Fruit fly (Drosophila melanogaster): Measurements from ENCODE around the gene Papst2.

Papst2 gene

DNA sequence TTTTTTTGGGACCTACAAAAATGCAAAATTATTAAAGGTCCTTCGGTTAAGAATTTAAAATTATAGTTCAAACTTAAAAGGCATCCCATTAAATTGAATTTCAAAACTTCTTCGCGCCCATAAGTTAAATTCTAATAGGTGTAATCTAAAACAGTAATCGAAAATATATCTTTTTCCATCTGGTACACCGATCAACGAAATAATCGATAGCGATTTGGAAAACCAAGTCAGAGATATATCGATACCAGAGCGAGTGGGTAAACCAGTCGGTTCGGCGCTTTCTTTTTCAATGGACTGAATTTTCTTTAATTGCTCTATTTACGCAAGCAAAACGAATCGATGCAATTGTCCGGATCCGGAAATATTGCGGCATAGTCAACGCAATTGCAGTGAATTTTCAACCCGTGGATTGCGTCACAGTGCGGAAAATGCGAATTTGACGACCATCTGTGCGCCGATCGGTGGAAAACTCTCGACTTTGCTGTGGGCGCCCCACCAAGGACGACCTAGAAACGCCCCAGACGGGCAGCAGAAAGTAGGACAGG lies 18.4 kb upstream of the Papst2 start, which contains the start of gene Fit2 (continued):
- no peak for TF ChIP-seq CG14050 (GFP tag; IDR thresholded peaks at IDR 0.05)
- TF ChIP-seq Taf1 (GFP tag; IDR thresholded peaks at IDR 0.05) = no peak
- no peak for TF ChIP-seq Hsf (GFP tag; optimal IDR thresholded peaks at IDR 0.05)
- peak; percentile 38 for TF ChIP-seq trem (tag; optimal IDR thresholded peaks at IDR 0.05)
- no peak for TF ChIP-seq bigmax (GFP tag; optimal IDR thresholded peaks at IDR 0.05)
- no peak for TF ChIP-seq CG15601 (tag; optimal IDR thresholded peaks at IDR 0.05)
- TF ChIP-seq Xrp1 (GFP tag; IDR thresholded peaks at IDR 0.05) = no peak
- no peak for TF ChIP-seq wek (GFP tag; optimal IDR thresholded peaks at IDR 0.05)
- TF ChIP-seq CG9876 (GFP tag; optimal IDR thresholded peaks at IDR 0.05) = no peak
- no peak for TF ChIP-seq Nf-YB (GFP tag; optimal IDR thresholded peaks at IDR 0.05)
- no peak for TF ChIP-seq CG4360 (GFP tag; IDR thresholded peaks at IDR 0.05)
- TF ChIP-seq CG17359 (tag; optimal IDR thresholded peaks at IDR 0.05) = no peak
- TF ChIP-seq CG9817 (tag; optimal IDR thresholded peaks at IDR 0.05) = no peak
- no peak for TF ChIP-seq Optix (GFP tag; IDR thresholded peaks at IDR 0.05)
- TF ChIP-seq CG10565 (GFP tag; optimal IDR thresholded peaks at IDR 0.05) = no peak
- TF ChIP-seq lilli (GFP tag; optimal IDR thresholded peaks at IDR 0.05) = no peak
- TF ChIP-seq BEAF-32 (GFP tag; optimal IDR thresholded peaks at IDR 0.05) = peak; percentile 75
- no peak for TF ChIP-seq psq (GFP tag; optimal IDR thresholded peaks at IDR 0.05)
- TF ChIP-seq dysf (GFP tag; IDR thresholded peaks at IDR 0.05) = no peak
- no peak for TF ChIP-seq CG13894 (tag; optimal IDR thresholded peaks at IDR 0.05)
- TF ChIP-seq tup (GFP tag; optimal IDR thresholded peaks at IDR 0.05) = no peak
- no peak for TF ChIP-seq CG7839 (tag; optimal IDR thresholded peaks at IDR 0.05)
- peak; percentile 99 for TF ChIP-seq Bgb (GFP tag; IDR thresholded peaks at IDR 0.05; ENCODE audit: partially characterized antibody)
- TF ChIP-seq CG11247 (GFP tag; IDR thresholded peaks at IDR 0.05) = no peak
- peak; percentile 11 for TF ChIP-seq zen (tag; optimal IDR thresholded peaks at IDR 0.05)
- peak; percentile 100 for TF ChIP-seq CG34224 (GFP tag; IDR thresholded peaks at IDR 0.05; ENCODE audit: partially characterized antibody)
- TF ChIP-seq Med (GFP tag) = no peak
- no peak for TF ChIP-seq Doc2 (GFP tag; IDR thresholded peaks at IDR 0.05)
- no peak for TF ChIP-seq Dad (GFP tag; optimal IDR thresholded peaks at IDR 0.05)
- no peak for TF ChIP-seq nom (GFP tag; optimal IDR thresholded peaks at IDR 0.05)
- peak; percentile 40 for TF ChIP-seq Blimp-1 (GFP tag; optimal IDR thresholded peaks at IDR 0.05)
- TF ChIP-seq so (GFP tag; IDR thresholded peaks at IDR 0.05) = no peak
- TF ChIP-seq CG6683 (GFP tag; optimal IDR thresholded peaks at IDR 0.05) = no peak
- TF ChIP-seq CG42726 (GFP tag; IDR thresholded peaks at IDR 0.05; ENCODE audit: partially characterized antibody) = peak; percentile 74; the same call in 1 of the 2 replicates
- no peak for TF ChIP-seq CG10267 (tag; optimal IDR thresholded peaks at IDR 0.05)
- TF ChIP-seq sens (GFP tag) = no peak
- no peak for TF ChIP-seq CG15479 (GFP tag; optimal IDR thresholded peaks at IDR 0.05)
- TF ChIP-seq tio (GFP tag; optimal IDR thresholded peaks at IDR 0.05) = no peak
- TF ChIP-seq toy (GFP tag; IDR thresholded peaks at IDR 0.05) = no peak
- TF ChIP-seq CG4617 (GFP tag; optimal IDR thresholded peaks at IDR 0.05; ENCODE audit: borderline replicate concordance) = peak; percentile 33
- no peak for TF ChIP-seq Side (GFP tag; optimal IDR thresholded peaks at IDR 0.05)
- TF ChIP-seq Dp (GFP tag; optimal IDR thresholded peaks at IDR 0.05) = peak; percentile 93
- no peak for TF ChIP-seq CG7987 (GFP tag; optimal IDR thresholded peaks at IDR 0.05)
- peak; percentile 34 for TF ChIP-seq CTCF (GFP tag; optimal IDR thresholded peaks at IDR 0.05)
- TF ChIP-seq crp (GFP tag; optimal IDR thresholded peaks at IDR 0.05) = peak in 1 of 2 experiments; percentile 49
- no peak for TF ChIP-seq Ada2b (GFP tag; IDR thresholded peaks at IDR 0.05)
- no peak for TF ChIP-seq B-H2 (GFP tag; optimal IDR thresholded peaks at IDR 0.05)
- TF ChIP-seq NK7.1 (GFP tag; optimal IDR thresholded peaks at IDR 0.05) = no peak
- TF ChIP-seq CG10147 (GFP tag; optimal IDR thresholded peaks at IDR 0.05) = no peak
- no peak for TF ChIP-seq CG6765 (GFP tag; optimal IDR thresholded peaks at IDR 0.05)

All from whole organism, embryonic.